Worm (Caenorhabditis elegans) whole organism, early embryonic: ENCODE results near the gene B0495.5.

ENCODE experiments used
- B0310.2 ChIP-seq: sonication (generic microtip); optimal IDR thresholded peaks from 2 replicates; lab custom pipeline; 2016; ENCODE audit warnings: mild to moderate bottlenecking, missing genetic modification characterization, missing compliant biosample characterization
- F13C5.2 ChIP-seq: sonication (generic microtip); optimal IDR thresholded peaks from 2 replicates; lab custom pipeline; 2017; ENCODE audit warnings: mild to moderate bottlenecking, missing genetic modification characterization, inconsistent platforms, missing compliant biosample characterization
- aly-1 ChIP-seq: sonication (generic microtip); optimal IDR thresholded peaks from 2 replicates; lab custom pipeline; 2016; ENCODE audit warnings: missing genetic modification characterization, missing compliant biosample characterization
- ama-1 ChIP-seq: fragments of 150-350 bp; optimal IDR thresholded peaks from 2 replicates; lab custom pipeline; 2014
- ceh-13 ChIP-seq: fragments of 200-800 bp; sonication (Bioruptor generic); optimal IDR thresholded peaks from 2 replicates; lab custom pipeline; 2018; ENCODE audit warnings: mild to moderate bottlenecking, missing genetic modification characterization, missing compliant biosample characterization
- ceh-36 ChIP-seq: sonication (generic microtip); optimal IDR thresholded peaks from 2 replicates; lab custom pipeline; 2016; ENCODE audit warnings: missing genetic modification characterization, inconsistent platforms, missing compliant biosample characterization
- ets-7 ChIP-seq: sonication (generic microtip); optimal IDR thresholded peaks from 2 replicates; lab custom pipeline; 2016; ENCODE audit warnings: missing genotype, missing genetic modification characterization, missing compliant biosample characterization
- flt-1 ChIP-seq: fragments of 200-800 bp; sonication (Bioruptor generic); IDR thresholded peaks from 2 replicates; pipeline ENCODE4 v1.3.6; 2022; ENCODE audit warnings: missing genetic modification characterization, missing compliant biosample characterization
- hmbx-1 ChIP-seq: sonication (generic microtip); optimal IDR thresholded peaks from 2 replicates; lab custom pipeline; 2016; ENCODE audit warnings: mild to moderate bottlenecking, missing genetic modification characterization, missing compliant biosample characterization
- hmg-4 ChIP-seq: fragments of 200-800 bp; sonication (Bioruptor generic); optimal IDR thresholded peaks from 2 replicates; lab custom pipeline; 2018; ENCODE audit warnings: mild to moderate bottlenecking, missing genetic modification characterization, missing compliant biosample characterization
- hnd-1 ChIP-seq: sonication (generic microtip); optimal IDR thresholded peaks from 2 replicates; lab custom pipeline; 2016; ENCODE audit warnings: missing genetic modification characterization, missing compliant biosample characterization
- pes-1 ChIP-seq: fragments of 200-800 bp; sonication (Bioruptor generic); IDR thresholded peaks from 2 replicates; pipeline ENCODE4 v1.3.6; 2022; ENCODE audit warnings: missing genetic modification reagents, missing genetic modification characterization, missing compliant biosample characterization
- scrt-1 ChIP-seq: fragments of 200-800 bp; sonication (Bioruptor generic); IDR thresholded peaks from 2 replicates; pipeline ENCODE4 v1.3.6; 2022; ENCODE audit warnings: missing genetic modification characterization, missing compliant biosample characterization
- sea-1 ChIP-seq: fragments of 200-800 bp; sonication (Bioruptor generic); conservative IDR thresholded peaks from 2 replicates; pipeline ENCODE4 v1.3.6; 2022; ENCODE audit warnings: missing genetic modification characterization, missing compliant biosample characterization
- tbx-11 ChIP-seq: fragments of 200-800 bp; sonication (Bioruptor generic); IDR thresholded peaks from 2 replicates; pipeline ENCODE4 v1.3.6; 2022; ENCODE audit warnings: missing genetic modification characterization, missing compliant biosample characterization
- tbx-37 ChIP-seq: fragments of 200-800 bp; sonication (Bioruptor generic); conservative IDR thresholded peaks from 2 replicates; pipeline ENCODE4 v1.3.6; 2022; ENCODE audit warnings: missing genetic modification reagents, missing genetic modification characterization, missing compliant biosample characterization
- tra-4 ChIP-seq: sonication (generic microtip); optimal IDR thresholded peaks from 2 replicates; lab custom pipeline; 2017; ENCODE audit warnings: missing genetic modification characterization, missing compliant biosample characterization

Gene B0495.5

DNA sequence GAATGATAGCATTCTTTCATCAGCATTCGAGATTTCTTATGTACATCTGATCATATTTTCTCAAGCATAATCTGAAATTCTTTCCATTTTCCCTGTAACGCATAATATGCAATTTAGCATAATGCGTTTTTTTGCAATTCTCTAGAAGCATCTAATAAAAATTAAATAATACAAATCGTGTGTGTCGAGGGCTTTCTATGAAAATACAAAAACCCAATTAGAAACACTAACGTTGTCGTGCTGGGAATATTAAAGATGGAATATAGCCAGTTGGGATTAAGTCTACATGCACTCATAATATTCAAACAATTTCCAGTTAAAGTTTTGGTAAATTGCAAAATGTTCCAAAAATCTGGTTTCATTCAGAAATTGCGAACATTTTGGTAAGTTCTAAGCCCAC lies 13.7 kb downstream of the B0495.5 start, which contains the start of gene F18A1.1:
Gene F18A1.1 (plus strand): TSS at position 301 of the 400 bp plus-strand sequence.
- TF ChIP-seq hnd-1: no peak
- TF ChIP-seq ets-7 (tag; lab: Kevin White, UChicago): no peak
- TF ChIP-seq ceh-13 (GFP tag; lab: Kevin White, UChicago): no peak
- no peak for TF ChIP-seq scrt-1

DNA sequence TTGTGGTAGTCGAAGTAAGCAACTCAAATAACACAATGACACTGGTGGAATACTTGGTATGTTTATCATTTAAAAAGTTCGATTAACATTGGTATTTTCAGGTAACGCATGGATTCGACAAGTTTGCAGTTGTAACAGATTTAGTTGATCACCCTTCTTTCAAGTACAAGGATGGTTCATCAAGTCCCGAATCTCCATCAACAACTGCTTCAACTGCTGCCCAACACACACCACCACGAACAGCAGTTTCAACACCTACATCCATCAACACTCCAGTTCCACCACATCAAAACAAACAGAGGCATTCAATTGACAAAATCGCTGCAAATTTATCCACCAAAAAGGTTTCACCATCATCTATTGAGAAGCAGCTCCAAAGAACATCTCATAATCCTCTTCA lies 15.8 kb downstream of the B0495.5 start:
- TF ChIP-seq scrt-1 (no peak), tra-4 (tag; lab: Kevin White, UChicago) (no peak), tbx-11 (GFP tag; lab: Robert Waterston, UW) (no peak), hnd-1 (no peak), hmg-4 (GFP tag; lab: Kevin White, UChicago) (no peak), aly-1 (tag; lab: Kevin White, UChicago) (no peak), flt-1 (GFP tag; lab: Robert Waterston, UW) (no peak), ets-7 (tag; lab: Kevin White, UChicago) (no peak), pes-1 (no peak)

DNA sequence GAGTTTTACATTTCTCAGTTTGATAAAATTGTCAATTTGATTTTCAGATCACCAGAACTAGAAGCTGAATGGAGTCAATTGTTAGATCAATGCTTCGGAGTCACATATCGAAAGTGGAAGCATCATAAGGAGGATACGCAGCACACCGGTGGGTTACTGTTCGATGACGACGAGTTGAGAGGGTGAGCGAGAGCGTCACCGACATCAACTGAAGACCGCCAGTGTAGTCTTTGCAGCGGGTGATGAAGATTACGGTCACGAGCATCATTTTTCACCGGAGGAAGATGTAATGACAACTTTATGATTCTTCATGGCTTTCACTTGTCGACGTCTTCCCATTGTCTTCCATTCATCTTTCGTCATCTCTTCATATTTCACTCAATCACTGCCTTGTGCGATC lies 16.4 kb downstream of the B0495.5 start, which contains the start of gene lin-26:
Gene lin-26 (plus strand): TSS at position 301 of the 400 bp plus-strand sequence.
- TF ChIP-seq ama-1 (lab: Kevin White, UChicago) (no peak), ceh-36 (tag; lab: Kevin White, UChicago) (no peak), B0310.2 (tag; lab: Kevin White, UChicago) (no peak), hnd-1 (no peak), tbx-37 (GFP tag; lab: Robert Waterston, UW) (no peak), sea-1 (GFP tag; lab: Robert Waterston, UW) (no peak), tbx-11 (GFP tag; lab: Robert Waterston, UW) (no peak), hmg-4 (GFP tag; lab: Kevin White, UChicago) (no peak), pes-1 (no peak), aly-1 (tag; lab: Kevin White, UChicago) (no peak), scrt-1 (no peak), tra-4 (tag; lab: Kevin White, UChicago) (no peak), ceh-13 (GFP tag; lab: Kevin White, UChicago) (no peak), flt-1 (GFP tag; lab: Robert Waterston, UW) (no peak)

DNA sequence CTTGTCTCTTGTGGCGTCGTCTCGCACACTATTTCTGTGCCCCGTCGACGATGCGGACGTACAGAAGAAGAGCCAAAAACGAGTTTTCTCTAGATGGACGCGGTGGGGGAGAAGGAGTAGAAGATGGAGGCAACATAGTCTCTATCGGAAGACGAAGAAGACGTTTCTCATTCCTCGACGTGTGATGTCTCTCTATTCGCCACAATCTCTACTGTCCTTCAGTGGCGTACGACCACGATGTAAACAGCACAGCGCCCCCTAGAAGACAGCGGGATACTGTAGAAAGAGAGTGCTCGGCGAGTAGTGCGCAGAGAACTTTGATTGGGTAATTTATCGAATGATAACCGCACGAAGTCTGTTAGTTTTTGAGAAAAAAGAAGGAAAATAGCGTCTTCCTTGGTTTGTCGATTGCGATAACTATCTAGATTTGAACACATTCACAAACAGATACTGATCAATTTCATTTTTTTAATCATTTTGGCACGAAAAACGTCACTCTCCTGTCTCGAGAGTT lies 18.8 kb downstream of the B0495.5 start:
- no peak for TF ChIP-seq scrt-1
- TF ChIP-seq tbx-11 (GFP tag; lab: Robert Waterston, UW): no peak
- no peak for TF ChIP-seq ceh-13 (GFP tag; lab: Kevin White, UChicago)
- no peak for TF ChIP-seq ama-1 (lab: Kevin White, UChicago)
- TF ChIP-seq hmg-4 (GFP tag; lab: Kevin White, UChicago): no peak
- TF ChIP-seq flt-1 (GFP tag; lab: Robert Waterston, UW): no peak
- TF ChIP-seq F13C5.2 (tag; lab: Kevin White, UChicago): no peak
- TF ChIP-seq sea-1 (GFP tag; lab: Robert Waterston, UW): no peak
- TF ChIP-seq tbx-37 (GFP tag; lab: Robert Waterston, UW): no peak
- no peak for TF ChIP-seq hnd-1

DNA sequence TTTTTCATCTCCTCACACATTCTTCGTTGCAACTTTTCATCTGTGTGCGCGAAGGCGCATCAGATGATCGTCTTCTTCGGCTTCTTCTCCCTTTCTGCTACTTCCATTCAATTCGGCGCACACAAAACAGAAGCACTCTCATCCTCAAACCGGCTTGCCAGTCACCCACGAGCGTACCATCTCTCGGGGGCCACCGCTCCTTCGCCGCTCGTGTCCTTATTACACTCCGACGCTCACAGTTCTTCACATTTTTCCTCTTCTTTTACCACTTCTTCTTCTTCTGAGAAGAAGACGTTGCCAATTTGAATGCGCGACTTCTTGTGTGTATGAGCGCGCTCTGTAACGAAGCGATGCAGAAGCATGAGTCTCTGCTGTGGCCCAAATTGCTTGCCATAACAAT lies 19.8 kb downstream of the B0495.5 start:
- TF ChIP-seq hmg-4 (GFP tag; lab: Kevin White, UChicago) (peak; percentile 23), pes-1 (no peak), B0310.2 (tag; lab: Kevin White, UChicago) (no peak)

DNA sequence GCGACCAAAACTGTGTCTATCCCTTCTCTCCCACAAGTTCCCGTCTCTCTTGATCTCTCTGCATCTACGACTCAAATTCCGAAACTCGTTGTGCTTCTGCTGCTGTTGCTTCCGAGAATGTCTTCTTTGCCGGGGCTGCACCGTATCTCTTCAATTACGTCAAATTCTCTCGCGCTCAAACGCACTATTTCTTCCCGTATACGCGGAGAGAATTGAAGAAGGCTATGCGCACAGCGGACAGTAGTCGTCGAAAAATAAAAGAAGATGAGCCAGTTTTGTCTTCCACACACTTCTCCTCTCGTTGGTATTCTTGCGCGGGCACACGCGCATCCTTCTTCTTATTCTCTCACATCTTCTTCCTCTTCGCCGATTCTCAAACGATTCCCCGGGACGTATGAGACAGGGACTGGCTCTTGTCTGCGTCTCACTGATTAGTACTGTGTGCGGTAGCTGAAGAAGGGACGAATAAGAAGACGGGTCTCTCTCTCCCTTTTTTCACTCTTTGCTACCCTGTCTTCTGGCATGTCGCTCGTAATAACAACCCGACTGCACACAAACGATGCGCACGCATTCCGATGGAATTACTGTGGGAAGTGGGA lies 21.9 kb downstream of the B0495.5 start:
- 0 out of 2 replicates have a peak, but pooled peaks have one; percentile 37 for TF ChIP-seq tbx-11 (GFP tag; lab: Robert Waterston, UW)
- peak; percentile 45 for TF ChIP-seq hmg-4 (GFP tag; lab: Kevin White, UChicago)
- TF ChIP-seq F13C5.2 (tag; lab: Kevin White, UChicago): peak; percentile 2
- TF ChIP-seq ama-1 (lab: Kevin White, UChicago): no peak
- peak; percentile 40 for TF ChIP-seq aly-1 (tag; lab: Kevin White, UChicago)

DNA sequence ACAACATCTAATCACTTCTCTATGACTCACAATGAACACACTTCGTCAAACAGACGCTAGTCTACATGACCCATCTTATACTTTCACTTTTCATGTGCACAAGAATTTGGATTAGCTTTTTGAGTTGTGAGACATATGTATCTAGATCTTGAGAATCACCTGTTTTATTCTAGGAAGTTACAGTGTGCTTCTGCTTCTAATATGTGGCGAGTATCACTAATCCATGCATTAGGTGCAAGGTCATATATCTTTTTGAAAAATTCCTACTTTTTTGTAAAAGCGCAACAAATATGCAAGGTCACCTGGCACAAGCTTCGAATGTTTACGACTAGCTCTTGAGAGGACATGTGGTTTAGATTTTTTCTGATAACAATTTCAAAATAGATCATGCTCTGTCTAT lies 22.6 kb downstream of the B0495.5 start:
- TF ChIP-seq scrt-1 (no peak), tra-4 (tag; lab: Kevin White, UChicago) (no peak), hmg-4 (GFP tag; lab: Kevin White, UChicago) (no peak), aly-1 (tag; lab: Kevin White, UChicago) (no peak)

DNA sequence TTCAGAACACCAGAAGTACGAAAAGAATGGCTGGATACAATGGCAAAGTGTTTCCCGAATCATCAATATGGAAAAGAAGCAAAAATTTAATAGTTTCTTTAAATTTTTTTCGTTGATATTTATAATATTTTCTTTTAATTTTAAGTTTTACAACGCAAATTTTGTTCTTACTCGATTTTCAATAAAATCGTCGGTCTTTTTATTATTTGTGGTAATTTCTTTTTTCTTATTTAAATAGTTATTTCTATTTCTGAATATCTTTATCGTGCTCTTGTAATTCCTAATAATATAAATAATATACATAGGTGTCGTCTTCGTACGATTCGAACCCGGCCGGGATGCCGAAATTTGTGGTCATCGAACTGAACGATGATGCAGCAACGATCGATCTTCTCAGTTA lies 26.6 kb downstream of the B0495.5 start, which contains the start of gene lir-1:
Gene lir-1 (plus strand): TSS at position 301 of the 400 bp plus-strand sequence.
- TF ChIP-seq hmbx-1 (tag; lab: Kevin White, UChicago) (no peak), sea-1 (GFP tag; lab: Robert Waterston, UW) (no peak), B0310.2 (tag; lab: Kevin White, UChicago) (no peak), F13C5.2 (tag; lab: Kevin White, UChicago) (no peak), tbx-37 (GFP tag; lab: Robert Waterston, UW) (no peak), ets-7 (tag; lab: Kevin White, UChicago) (no peak), tbx-11 (GFP tag; lab: Robert Waterston, UW) (no peak), flt-1 (GFP tag; lab: Robert Waterston, UW) (no peak), pes-1 (no peak), scrt-1 (no peak), tra-4 (tag; lab: Kevin White, UChicago) (no peak), ceh-36 (tag; lab: Kevin White, UChicago) (no peak)
